Worm (Caenorhabditis elegans): Measurements from ENCODE around the gene T04F3.5.

DNA sequence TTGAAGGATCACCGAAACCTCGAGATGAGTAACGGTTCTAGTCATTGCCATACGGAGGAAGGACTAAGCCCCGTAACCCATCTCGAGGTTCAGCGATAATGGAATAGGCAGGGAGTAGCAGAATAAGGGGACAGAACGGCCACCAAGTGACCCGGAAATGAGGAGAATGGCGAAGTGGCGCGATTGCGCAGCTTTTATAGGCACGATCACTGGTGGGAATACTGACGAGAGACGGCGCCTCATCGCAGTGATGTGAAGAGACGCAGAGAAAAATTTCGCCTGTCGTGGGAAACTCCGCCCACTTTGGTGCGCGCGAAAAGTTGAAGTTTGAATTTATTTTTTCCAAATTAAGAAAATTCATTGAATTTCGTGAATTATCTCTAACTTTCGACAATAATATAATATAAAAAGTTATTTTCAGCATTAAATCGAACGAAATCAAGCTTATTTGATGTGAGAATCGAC, 9.6 kb downstream of the T04F3.5 start, which contains the start of gene F55A11.4:
- no peak for TF ChIP-seq nhr-41 (GFP tag; IDR thresholded peaks at IDR 0.05)
- no peak for TF ChIP-seq ceh-62 (tag; optimal IDR thresholded peaks at IDR 0.05)
- TF ChIP-seq T26A8.4 (GFP tag; IDR thresholded peaks at IDR 0.05) = no peak
- no peak for TF ChIP-seq F37D6.2 (tag; optimal IDR thresholded peaks at IDR 0.05)
- TF ChIP-seq F26F4.8 (GFP tag; conservative IDR thresholded peaks at IDR 0.05) = no peak
